Fruit fly (Drosophila melanogaster) whole organism, embryonic: ENCODE measurements around the gene form3.

ENCODE experiments used
- CTCF ChIP-seq: fragments of 200-800 bp; sonication (Bioruptor generic); optimal IDR thresholded peaks from 2 replicates; lab custom pipeline; 2017; ENCODE audit warnings: missing biosample characterization, mild to moderate bottlenecking, missing genetic modification characterization, moderate library complexity
- klu ChIP-seq: fragments of 200-800 bp; sonication (Bioruptor generic); IDR thresholded peaks from 2 replicates; pipeline ENCODE4 v1.3.6; 2022; ENCODE audit warnings: missing biosample characterization, missing genetic modification characterization
- tll ChIP-seq, 2 experiments: fragments of 200-800 bp in 1 of 2; fragments of >200 bp in 1 of 2; sonication (Bioruptor generic) in 1 of 2; optimal IDR thresholded peaks; 2 replicates each; lab custom pipeline; 2017 to 2019; ENCODE audit warnings: missing biosample characterization in 2 of 2, missing genetic modification characterization in 2 of 2, mild to moderate bottlenecking in 1 of 2, moderate library complexity in 1 of 2

- no peak for TF ChIP-seq klu (GFP tag; lab: Robert Waterston, UW)
- TF ChIP-seq tll (GFP tag; optimal IDR thresholded peaks at IDR 0.05; lab: Kevin White, UChicago): no peak
- no peak for TF ChIP-seq CTCF
Observed at dm6 chr3L:7104485-7104884, 9.9 kb downstream of the form3 start.
